Worm (Caenorhabditis elegans) whole organism, late embryonic: Measurements from ENCODE around the gene clc-8.

Experiments
- ceh-9 ChIP-seq: sonication (generic microtip); optimal IDR thresholded peaks from 2 replicates; lab custom pipeline; 2016; ENCODE audit warnings: mild to moderate bottlenecking, missing genetic modification characterization, inconsistent platforms, missing compliant biosample characterization
- hlh-8 ChIP-seq: sonication (generic microtip); optimal IDR thresholded peaks from 2 replicates; lab custom pipeline; 2016; ENCODE audit warnings: missing genotype, missing genetic modification characterization, missing compliant biosample characterization
- lin-11 ChIP-seq: fragments of 200-800 bp; sonication (Bioruptor generic); optimal IDR thresholded peaks from 2 replicates; lab custom pipeline; 2018; ENCODE audit warnings: mild to moderate bottlenecking, missing genetic modification characterization, missing compliant biosample characterization
- pha-4 ChIP-seq: fragments of 150-350 bp; optimal IDR thresholded peaks from 2 replicates; lab custom pipeline; 2018; ENCODE audit warnings: missing biosample characterization, missing genetic modification reagents, missing genetic modification characterization
- tbx-2 ChIP-seq: sonication (generic microtip); optimal IDR thresholded peaks from 2 replicates; lab custom pipeline; 2016; ENCODE audit warnings: missing genetic modification characterization, missing compliant biosample characterization
- ttx-3 ChIP-seq: sonication (generic microtip); optimal IDR thresholded peaks from 2 replicates; lab custom pipeline; 2016; ENCODE audit warnings: missing genetic modification reagents, missing genetic modification characterization, missing compliant biosample characterization
- unc-55 ChIP-seq: sonication (generic microtip); optimal IDR thresholded peaks from 2 replicates; lab custom pipeline; 2017; ENCODE audit warnings: missing biosample characterization, missing genetic modification reagents, missing genetic modification characterization

DNA sequence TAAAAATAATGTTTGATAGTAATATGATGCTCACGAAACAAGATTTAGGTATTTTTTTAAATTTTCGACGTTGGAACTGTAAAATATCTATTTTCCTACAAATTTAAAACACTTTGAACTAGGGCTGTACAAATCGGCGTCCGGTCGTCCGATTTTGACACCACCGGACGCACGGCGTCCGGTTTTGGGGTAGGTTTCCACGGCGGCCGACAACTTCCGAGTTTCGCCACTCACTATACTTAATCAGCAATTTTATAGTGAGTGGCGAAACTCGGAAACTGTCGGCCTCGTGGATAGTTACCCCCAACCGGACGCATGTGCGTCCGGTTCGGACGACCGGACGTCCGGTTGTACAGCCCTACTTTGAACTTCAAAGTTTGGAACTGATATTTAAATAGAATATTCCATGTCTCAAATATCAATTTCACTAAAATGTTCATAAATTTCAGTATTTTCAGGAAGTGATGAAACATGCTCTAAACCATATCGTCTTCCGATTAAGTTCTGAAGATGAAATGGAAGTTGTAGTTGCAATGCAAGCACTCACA, 16.6 kb upstream of the clc-8 start:
- no peak for TF ChIP-seq ttx-3
- TF ChIP-seq tbx-2: no peak
- no peak for TF ChIP-seq ceh-9 (tag; lab: Kevin White, UChicago)
- no peak for TF ChIP-seq hlh-8 (tag; lab: Kevin White, UChicago)
- TF ChIP-seq unc-55 (GFP tag; lab: Kevin White, UChicago): no peak
- no peak for TF ChIP-seq pha-4 (tag; lab: Kevin White, UChicago)
- no peak for TF ChIP-seq lin-11
